Worm (Caenorhabditis elegans): Measurements from ENCODE around the gene cif-1.
A peak's percentile ranks its signal among the peaks of the same experiment; 100 is the strongest.

Gene cif-1

ce11 chrIV:4725478-4725920 lies 14.9 kb upstream of the cif-1 start (continued):
- peak; percentile 100 for TF ChIP-seq dmd-6 (GFP tag; IDR thresholded peaks at IDR 0.05)
- TF ChIP-seq F49E8.2 (tag; optimal IDR thresholded peaks at IDR 0.05; ENCODE audit: borderline replicate concordance), result peak; percentile 49
- TF ChIP-seq nhr-77 (tag; optimal IDR thresholded peaks at IDR 0.05), result peak; percentile 59
- peak; percentile 82 for TF ChIP-seq zfp-2 (tag; optimal IDR thresholded peaks at IDR 0.05)
- TF ChIP-seq zfp-3 (GFP tag; conservative IDR thresholded peaks at IDR 0.05), result peak; percentile 100
- TF ChIP-seq lsy-2 (tag; optimal IDR thresholded peaks at IDR 0.05), result peak; percentile 96 to 97
- TF ChIP-seq mes-2 (tag; optimal IDR thresholded peaks at IDR 0.05; ENCODE audit: poor library complexity, severe bottlenecking), result peak; percentile 80
- TF ChIP-seq egl-43 (GFP tag; IDR thresholded peaks at IDR 0.05), result peak; percentile 99
- peak; percentile 95 to 100 for TF ChIP-seq madf-5 (GFP tag; IDR thresholded peaks at IDR 0.05)
- peak; percentile 100 for TF ChIP-seq Y75B8A.6 (GFP tag; IDR thresholded peaks at IDR 0.05)
- peak; percentile 93; the same call in 1 of the 2 replicates for TF ChIP-seq Y105C5A.15 (GFP tag; IDR thresholded peaks at IDR 0.05)
- 0 out of 2 replicates have a peak, but pooled peaks have one; percentile 72 for TF ChIP-seq zip-11 (GFP tag; IDR thresholded peaks at IDR 0.05)
- peak; percentile 1 for TF ChIP-seq jun-1 (tag; optimal IDR thresholded peaks at IDR 0.05)
- peak; percentile 100 for TF ChIP-seq daf-8 (GFP tag; IDR thresholded peaks at IDR 0.05)
- TF ChIP-seq dmd-8 (GFP tag; IDR thresholded peaks at IDR 0.05), result peak; percentile 81
- peak; percentile 91 for TF ChIP-seq F37D6.2 (tag; optimal IDR thresholded peaks at IDR 0.05)
- TF ChIP-seq Y5F2A.4 (GFP tag; optimal IDR thresholded peaks at IDR 0.05), result peak; percentile 35
- TF ChIP-seq dve-1 (tag; optimal IDR thresholded peaks at IDR 0.05; ENCODE audit: insufficient read depth), result peak; percentile 62
- TF ChIP-seq hmg-1.1 (GFP tag; IDR thresholded peaks at IDR 0.05), result peak; percentile 100
- peak; percentile 96 for TF ChIP-seq Y48G9A.11 (GFP tag; IDR thresholded peaks at IDR 0.05)
- TF ChIP-seq tra-1 (GFP tag; IDR thresholded peaks at IDR 0.05), result peak; percentile 100
- TF ChIP-seq spr-1 (tag; optimal IDR thresholded peaks at IDR 0.05), result peak; percentile 89
- TF ChIP-seq ZK337.2 (GFP tag; IDR thresholded peaks at IDR 0.05), result peak; percentile 100
- peak; percentile 100 for TF ChIP-seq madf-9 (GFP tag; conservative IDR thresholded peaks at IDR 0.05)
- peak; percentile 91 for TF ChIP-seq T20F7.1 (GFP tag; optimal IDR thresholded peaks at IDR 0.05)
- peak; percentile 100 for TF ChIP-seq vab-7 (GFP tag; IDR thresholded peaks at IDR 0.05)
- TF ChIP-seq daf-16 (GFP tag; optimal IDR thresholded peaks at IDR 0.05), result peak; percentile 22 to 30
- TF ChIP-seq daf-16 (tag; optimal IDR thresholded peaks at IDR 0.05), result peak; percentile 16
- peak; percentile 96 for TF ChIP-seq nhr-102 (tag; optimal IDR thresholded peaks at IDR 0.05)
- peak; percentile 68 for TF ChIP-seq mep-1 (tag; optimal IDR thresholded peaks at IDR 0.05)
- peak; percentile 93 for TF ChIP-seq snpc-1.2 (GFP tag; IDR thresholded peaks at IDR 0.05)
- TF ChIP-seq nhr-41 (GFP tag; IDR thresholded peaks at IDR 0.05), result peak; percentile 99
- peak; percentile 99 for TF ChIP-seq mdt-29 (GFP tag; IDR thresholded peaks at IDR 0.05)
- TF ChIP-seq set-16 (GFP tag; IDR thresholded peaks at IDR 0.05), result peak; percentile 58
- TF ChIP-seq hif-1 (tag; optimal IDR thresholded peaks at IDR 0.05), result peak; percentile 68 to 78
- TF ChIP-seq mxl-2 (GFP tag; conservative IDR thresholded peaks at IDR 0.05), result peak; percentile 95

ce11 chrIV:4724562-4724961 lies 14.0 kb upstream of the cif-1 start, which contains the start of gene K08F11.1:
TSS of gene K08F11.1 (plus strand) at chrIV:4724862.
- TF ChIP-seq ceh-82 (tag; optimal IDR thresholded peaks at IDR 0.05) (no peak), T26A8.4 (GFP tag; IDR thresholded peaks at IDR 0.05) (no peak), unc-39 (tag; optimal IDR thresholded peaks at IDR 0.05) (no peak), daf-16 (GFP tag; optimal IDR thresholded peaks at IDR 0.05) (no peak), daf-16 (tag; optimal IDR thresholded peaks at IDR 0.05) (no peak), Y75B8A.6 (GFP tag; IDR thresholded peaks at IDR 0.05) (no peak), ZK337.2 (GFP tag; IDR thresholded peaks at IDR 0.05) (no peak), vab-7 (GFP tag; IDR thresholded peaks at IDR 0.05) (no peak), egl-43 (GFP tag; IDR thresholded peaks at IDR 0.05) (no peak), F10B5.3 (tag; optimal IDR thresholded peaks at IDR 0.05) (no peak), gei-8 (GFP tag; optimal IDR thresholded peaks at IDR 0.05) (no peak), spr-3 (GFP tag; optimal IDR thresholded peaks at IDR 0.05) (no peak), hmg-1.1 (GFP tag; IDR thresholded peaks at IDR 0.05) (no peak), zfp-2 (tag; optimal IDR thresholded peaks at IDR 0.05) (no peak), dve-1 (tag; optimal IDR thresholded peaks at IDR 0.05; ENCODE audit: insufficient read depth) (no peak), pha-4 (GFP tag; IDR thresholded peaks at IDR 0.05) (no peak), pha-4 (tag; optimal IDR thresholded peaks at IDR 0.05) (no peak), daf-19 (GFP tag; conservative IDR thresholded peaks at IDR 0.05) (no peak), nhr-77 (tag; optimal IDR thresholded peaks at IDR 0.05) (no peak)
